Worm (Caenorhabditis elegans) whole organism, L2 larva: Measurements from ENCODE around the gene hmg-5.
"Not testable (repeated sequence)": the region's sequence is repeated elsewhere in the genome, so short reads cannot be mapped to it uniquely, and the experiment has no call there.

Experiments used
- C34F6.9 ChIP-seq: fragments of 150-350 bp; optimal IDR thresholded peaks from 2 replicates; lab custom pipeline; 2014; ENCODE audit warnings: missing biosample characterization, missing genetic modification characterization
- F13H6.1 ChIP-seq: sonication (generic microtip); optimal IDR thresholded peaks from 2 replicates; lab custom pipeline; 2016; ENCODE audit warnings: missing genetic modification characterization, missing compliant biosample characterization
- R02D3.7 ChIP-seq: fragments of 150-350 bp; optimal IDR thresholded peaks from 2 replicates; lab custom pipeline; 2014; ENCODE audit warnings: missing biosample characterization, missing genetic modification characterization
- ZK546.5 ChIP-seq: sonication (generic microtip); optimal IDR thresholded peaks from 2 replicates; lab custom pipeline; 2017; ENCODE audit warnings: missing biosample characterization, missing genetic modification characterization
- alr-1 ChIP-seq: fragments of 150-350 bp; optimal IDR thresholded peaks from 2 replicates; lab custom pipeline; 2014; ENCODE audit warnings: missing biosample characterization, missing genetic modification characterization
- aly-2 ChIP-seq: fragments of 150-350 bp; optimal IDR thresholded peaks from 2 replicates; lab custom pipeline; 2014; ENCODE audit warnings: missing biosample characterization, missing genetic modification characterization
- ama-1 ChIP-seq: fragments of 150-350 bp; optimal IDR thresholded peaks from 2 replicates; lab custom pipeline; 2018; ENCODE audit warnings: inconsistent platforms
- ceh-82 ChIP-seq: fragments of 150-350 bp; optimal IDR thresholded peaks from 2 replicates; lab custom pipeline; 2014; ENCODE audit warnings: missing biosample characterization, missing genetic modification characterization
- crh-2 ChIP-seq: sonication (generic microtip); optimal IDR thresholded peaks from 2 replicates; lab custom pipeline; 2017; ENCODE audit warnings: missing biosample characterization, missing genetic modification characterization
- egl-27 ChIP-seq: sonication (generic microtip); optimal IDR thresholded peaks from 3 replicates; lab custom pipeline; 2017; ENCODE audit warnings: missing biosample characterization, missing genetic modification reagents, missing genetic modification characterization
- elt-3 ChIP-seq: sonication (generic microtip); optimal IDR thresholded peaks from 2 replicates; lab custom pipeline; 2017; ENCODE audit warnings: missing biosample characterization, missing genetic modification characterization
- gmeb-1 ChIP-seq: fragments of 150-350 bp; optimal IDR thresholded peaks from 2 replicates; lab custom pipeline; 2014; ENCODE audit warnings: missing biosample characterization, missing genetic modification characterization
- lin-13 ChIP-seq: fragments of 150-350 bp; optimal IDR thresholded peaks from 2 replicates; lab custom pipeline; 2014; ENCODE audit warnings: missing biosample characterization, missing genetic modification reagents, missing genetic modification characterization
- lsy-2 ChIP-seq, 2 experiments: fragments of 150-350 bp in 1 of 2; sonication (generic microtip) in 1 of 2; optimal IDR thresholded peaks; 2 replicates each; lab custom pipeline; 2014 to 2017; ENCODE audit warnings: missing biosample characterization in 2 of 2, missing genetic modification characterization in 2 of 2
- mab-5 ChIP-seq: fragments of 150-350 bp; optimal IDR thresholded peaks from 2 replicates; lab custom pipeline; 2014; ENCODE audit warnings: missing biosample characterization, missing genetic modification characterization
- mdl-1 ChIP-seq, 2 experiments: fragments of 150-350 bp in 1 of 2; sonication (generic microtip) in 1 of 2; optimal IDR thresholded peaks; 2 replicates each; lab custom pipeline; 2017; ENCODE audit warnings: missing biosample characterization in 2 of 2, missing genetic modification characterization in 2 of 2
- nhr-10 ChIP-seq: sonication (generic microtip); optimal IDR thresholded peaks from 2 replicates; lab custom pipeline; 2017; ENCODE audit warnings: missing biosample characterization, missing genetic modification characterization
- nhr-11 ChIP-seq: fragments of 150-350 bp; optimal IDR thresholded peaks from 2 replicates; lab custom pipeline; 2014; ENCODE audit warnings: missing biosample characterization, missing genetic modification characterization
- nhr-12 ChIP-seq: fragments of 150-350 bp; optimal IDR thresholded peaks from 2 replicates; lab custom pipeline; 2014; ENCODE audit warnings: missing biosample characterization, missing genetic modification characterization
- nhr-129 ChIP-seq: fragments of 150-350 bp; optimal IDR thresholded peaks from 2 replicates; lab custom pipeline; 2014; ENCODE audit warnings: missing biosample characterization, missing genetic modification characterization
- nhr-21 ChIP-seq: fragments of 150-350 bp; optimal IDR thresholded peaks from 2 replicates; lab custom pipeline; 2014; ENCODE audit warnings: missing biosample characterization, missing genetic modification characterization
- nhr-237 ChIP-seq: fragments of 150-350 bp; optimal IDR thresholded peaks from 2 replicates; lab custom pipeline; 2014; ENCODE audit warnings: missing biosample characterization, missing genetic modification characterization
- nhr-25 ChIP-seq: fragments of 150-350 bp; sonication (generic microtip); optimal IDR thresholded peaks from 3 replicates; lab custom pipeline; 2014; ENCODE audit warnings: missing biosample characterization, missing genetic modification characterization
- sem-4 ChIP-seq: fragments of 150-350 bp; optimal IDR thresholded peaks from 2 replicates; lab custom pipeline; 2014; ENCODE audit warnings: missing biosample characterization, missing genetic modification reagents, missing genetic modification characterization
- sma-3 ChIP-seq: sonication (generic microtip); optimal IDR thresholded peaks from 2 replicates; lab custom pipeline; 2016; ENCODE audit warnings: missing genetic modification reagents, missing genetic modification characterization, missing compliant biosample characterization
- sma-9 ChIP-seq, 2 experiments: fragments of 150-350 bp in 1 of 2; sonication (generic microtip) in 1 of 2; optimal IDR thresholded peaks; 2 replicates each; lab custom pipeline; 2014 to 2016; ENCODE audit warnings: missing genetic modification characterization in 2 of 2, mild to moderate bottlenecking in 1 of 2, missing biosample characterization in 1 of 2, missing compliant biosample characterization in 1 of 2, missing genetic modification reagents in 1 of 2, moderate library complexity in 1 of 2
- snpc-4 ChIP-seq: fragments of 150-350 bp; optimal IDR thresholded peaks from 2 replicates; lab custom pipeline; 2014; ENCODE audit warnings: missing biosample characterization, missing genetic modification characterization
- unc-39 ChIP-seq: fragments of 150-350 bp; optimal IDR thresholded peaks from 2 replicates; lab custom pipeline; 2014; ENCODE audit warnings: missing biosample characterization, missing genetic modification characterization
- unc-55 ChIP-seq: fragments of 150-350 bp; sonication (generic microtip); optimal IDR thresholded peaks from 3 replicates; lab custom pipeline; 2014; ENCODE audit warnings: missing biosample characterization, missing genetic modification reagents, missing genetic modification characterization
- ztf-4 ChIP-seq: fragments of 150-350 bp; optimal IDR thresholded peaks from 2 replicates; lab custom pipeline; 2014; ENCODE audit warnings: missing biosample characterization, missing genetic modification characterization

Gene hmg-5

DNA sequence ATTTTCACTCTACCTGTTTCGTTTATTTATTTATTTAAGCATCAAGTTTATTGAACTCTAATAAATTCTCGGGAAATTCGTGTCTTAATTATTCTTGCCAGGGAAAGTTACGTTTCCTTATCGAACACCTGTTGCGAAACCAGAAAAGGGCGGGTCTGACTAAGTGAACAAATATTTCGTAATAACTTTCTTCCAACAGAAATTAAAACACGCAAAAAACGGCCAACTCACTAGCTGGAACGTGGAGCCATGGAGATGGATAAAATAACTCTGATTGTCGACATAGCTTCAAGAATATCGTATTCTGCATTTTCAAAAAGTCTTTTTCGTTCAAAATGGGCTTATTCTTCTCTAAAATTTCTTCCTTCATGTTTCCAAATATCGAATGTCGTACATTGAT, 11.4 kb downstream of the hmg-5 start, which contains the start of gene warf-1:
Gene warf-1 (plus strand): TSS at position 209 of the 400 bp plus-strand sequence.
- TF ChIP-seq ztf-4, aly-2, nhr-11 (tag; lab: Kevin White, UChicago): not testable (repeated sequence)

DNA sequence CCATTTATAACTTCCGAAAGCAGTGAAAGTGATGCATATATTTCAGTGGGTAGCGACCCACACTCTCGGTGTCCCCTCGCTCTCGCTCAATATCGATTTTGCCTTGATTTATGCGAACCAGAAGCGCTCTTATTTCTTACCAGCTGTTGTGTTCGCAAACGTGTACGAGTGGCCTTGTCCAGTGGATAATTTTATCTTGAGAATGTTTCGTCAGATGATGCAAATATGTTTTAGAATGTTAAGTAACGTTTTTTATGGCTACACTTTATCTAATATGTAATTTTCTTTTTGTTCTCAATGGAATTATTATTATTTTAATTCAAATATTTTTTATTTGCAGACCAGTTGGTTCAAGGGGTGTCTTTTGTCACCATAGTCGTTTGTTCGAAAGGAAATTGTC, 13.0 kb downstream of the hmg-5 start, which contains the start of gene plp-1:
Gene plp-1 (plus strand): TSS at position 341 of the 400 bp plus-strand sequence.
- TF ChIP-seq nhr-21 (tag; lab: Kevin White, UChicago) (no peak), mab-5 (tag; lab: Kevin White, UChicago) (peak; percentile 18), nhr-129 (peak; percentile 89)

DNA sequence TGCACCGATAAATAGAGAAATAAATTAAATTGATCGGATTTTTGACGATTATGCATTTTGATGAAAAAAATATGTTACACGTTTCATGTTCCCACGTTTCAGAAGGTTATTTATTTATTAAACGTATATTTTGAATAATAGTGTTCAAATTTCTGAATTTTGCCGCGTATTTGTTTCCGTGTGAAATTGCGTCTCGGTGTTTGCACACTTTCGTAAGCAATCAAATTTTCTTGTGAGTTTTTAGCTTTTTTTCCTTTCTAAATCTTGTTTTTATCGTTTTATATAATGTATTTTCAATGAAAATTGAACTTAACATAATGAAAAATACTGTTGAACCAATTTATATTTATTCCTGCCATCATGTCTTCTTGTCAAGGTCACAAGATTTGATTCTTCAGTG, 13.5 kb downstream of the hmg-5 start, which contains the start of gene F45E4.6:
Gene F45E4.6 (minus strand): TSS at position 14 of the 400 bp plus-strand sequence.
- TF ChIP-seq ZK546.5 (tag; lab: Kevin White, UChicago) = no peak
- TF ChIP-seq crh-2 = peak; percentile 50
- no peak for TF ChIP-seq R02D3.7
- peak; percentile 69 for TF ChIP-seq unc-55 (GFP tag; lab: Kevin White, UChicago)
- TF ChIP-seq nhr-21 (tag; lab: Kevin White, UChicago) = peak; percentile 1
- no peak for TF ChIP-seq nhr-237
- TF ChIP-seq lsy-2 (tag; optimal IDR thresholded peaks at IDR 0.05; lab: Kevin White, UChicago) = peak; percentile 1 to 63
- peak; percentile 73 for TF ChIP-seq C34F6.9 (tag; lab: Kevin White, UChicago)
- TF ChIP-seq sma-9 (GFP tag; optimal IDR thresholded peaks at IDR 0.05; lab: Kevin White, UChicago) = peak; percentile 33
- no peak for TF ChIP-seq sma-9 (tag; optimal IDR thresholded peaks at IDR 0.05; lab: Kevin White, UChicago)
- TF ChIP-seq snpc-4 (tag; lab: Kevin White, UChicago) = peak; percentile 17
- peak; percentile 2 for TF ChIP-seq ama-1 (lab: Kevin White, UChicago)
- TF ChIP-seq alr-1 (tag; lab: Kevin White, UChicago) = no peak
- peak; percentile 43 for TF ChIP-seq sem-4
- TF ChIP-seq lin-13 (GFP tag; lab: Kevin White, UChicago) = peak; percentile 38
- TF ChIP-seq gmeb-1 (tag; lab: Kevin White, UChicago) = peak; percentile 86
- peak; percentile 10 for TF ChIP-seq F13H6.1 (tag; lab: Kevin White, UChicago)
- TF ChIP-seq sma-3 (GFP tag; lab: Kevin White, UChicago) = peak; percentile 15
- TF ChIP-seq nhr-12 (tag; lab: Kevin White, UChicago) = no peak

DNA sequence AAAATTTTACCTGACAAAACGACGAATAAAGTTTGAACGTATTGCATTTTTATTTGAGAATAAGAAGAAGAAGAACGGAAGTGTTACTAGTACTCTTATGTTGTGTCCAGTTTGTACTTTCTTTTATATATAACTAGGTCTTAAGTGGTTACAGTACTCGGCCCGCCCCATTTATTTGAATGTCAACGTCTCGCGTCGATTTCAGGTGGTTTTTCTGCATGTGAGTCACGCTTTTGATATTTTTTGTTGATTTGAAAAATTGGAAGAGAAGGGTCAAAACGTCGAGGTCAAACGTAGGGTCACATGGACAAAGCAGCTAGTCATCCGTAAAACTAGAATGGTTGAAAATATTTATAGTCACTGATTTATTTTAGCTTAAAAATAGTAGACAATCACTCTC, 17.1 kb downstream of the hmg-5 start, which contains the start of gene F45E4.5:
Gene F45E4.5 (minus strand): TSS at position 101 of the 400 bp plus-strand sequence.
- TF ChIP-seq nhr-25 (tag; lab: Kevin White, UChicago) (no peak), nhr-21 (tag; lab: Kevin White, UChicago) (no peak)

DNA sequence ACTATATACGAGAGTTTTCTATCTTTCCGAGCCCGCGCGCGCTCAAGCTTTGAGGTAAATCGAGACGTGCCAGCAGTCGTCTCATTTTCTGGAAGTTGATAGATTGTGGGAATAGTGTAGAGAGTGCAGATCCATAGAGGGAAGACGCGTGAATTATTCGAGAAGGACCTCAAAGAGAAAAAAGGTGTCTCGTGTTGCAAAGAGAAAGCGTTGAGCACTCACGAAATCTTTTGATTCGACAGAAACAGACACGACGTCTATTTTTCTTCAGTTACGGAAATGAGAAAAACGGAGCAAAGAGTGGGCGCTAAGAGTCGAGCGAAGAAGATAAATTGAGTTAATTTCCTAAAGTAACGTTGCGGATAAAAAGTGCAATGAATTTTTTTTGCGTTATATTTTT, 22.2 kb downstream of the hmg-5 start:
- TF ChIP-seq ceh-82 (tag; lab: Kevin White, UChicago) (peak; percentile 28), egl-27 (no peak), lsy-2 (tag; optimal IDR thresholded peaks at IDR 0.05; lab: Kevin White, UChicago) (peak in 1 of 2 experiments; percentile 14), ZK546.5 (tag; lab: Kevin White, UChicago) (no peak), C34F6.9 (tag; lab: Kevin White, UChicago) (peak; percentile 22), F13H6.1 (tag; lab: Kevin White, UChicago) (peak; percentile 32), mdl-1 (tag; optimal IDR thresholded peaks at IDR 0.05; lab: Kevin White, UChicago) (no peak), crh-2 (peak; percentile 11), nhr-129 (peak; percentile 11), sem-4 (peak; percentile 0), aly-2 (tag; lab: Kevin White, UChicago) (peak; percentile 52), nhr-237 (no peak)

DNA sequence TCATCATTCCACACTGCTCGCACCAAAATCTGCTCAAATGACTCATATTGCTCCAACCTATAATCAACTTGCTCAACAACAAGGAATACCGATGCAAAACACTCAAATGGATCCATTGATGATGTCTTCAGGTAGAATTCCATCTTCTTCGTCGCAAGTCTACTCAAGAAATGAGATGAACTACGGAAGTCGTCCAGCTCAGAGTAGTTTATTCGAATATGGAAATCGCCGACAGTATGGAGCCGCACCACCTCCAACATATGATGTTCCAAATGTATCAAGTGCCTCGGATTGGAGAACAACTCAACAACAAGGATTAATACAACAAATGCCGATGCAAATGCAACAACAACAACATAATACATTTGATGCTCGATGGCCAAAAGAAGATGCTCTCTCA, 22.9 kb downstream of the hmg-5 start:
- TF ChIP-seq unc-39 (tag; lab: Kevin White, UChicago) (no peak), nhr-10 (tag; lab: Kevin White, UChicago) (no peak), elt-3 (tag; lab: Kevin White, UChicago) (no peak), nhr-12 (tag; lab: Kevin White, UChicago) (no peak)
- TF ChIP-seq, all 48 proteins: peak for 0
